Fruit fly (Drosophila melanogaster) whole organism, wandering third instar larva: Measurements from ENCODE around the gene CG6168.
A peak's percentile ranks its signal among the peaks of the same experiment; 100 is the strongest.

ENCODE experiments used
- Abd-B ChIP-seq: fragments of >200 bp; optimal IDR thresholded peaks from 2 replicates; lab custom pipeline; 2017; ENCODE audit warnings: missing biosample characterization, missing genetic modification characterization
- CG32264 ChIP-seq: fragments of 200-800 bp; sonication (Bioruptor generic); optimal IDR thresholded peaks from 2 replicates; lab custom pipeline; 2016; ENCODE audit warnings: missing biosample characterization, missing genetic modification characterization
- CG9705 ChIP-seq: fragments of 200-800 bp; sonication (Bioruptor generic); optimal IDR thresholded peaks from 2 replicates; lab custom pipeline; 2018; ENCODE audit warnings: missing biosample characterization, mild to moderate bottlenecking, missing genetic modification characterization
- CrebA ChIP-seq: fragments of 200-800 bp; sonication (Bioruptor generic); optimal IDR thresholded peaks from 2 replicates; lab custom pipeline; 2016; ENCODE audit warnings: missing biosample characterization, mild to moderate bottlenecking, missing genetic modification characterization, borderline replicate concordance
- Dfd ChIP-seq: fragments of >200 bp; optimal IDR thresholded peaks from 2 replicates; lab custom pipeline; 2017; ENCODE audit warnings: missing biosample characterization, missing genetic modification characterization
- Dif ChIP-seq: fragments of 200-275, 200-300 bp; sonication (Bioruptor generic); optimal IDR thresholded peaks from 2 replicates; lab custom pipeline; 2018; ENCODE audit warnings: missing biosample characterization, missing genetic modification characterization; ENCODE audit not compliant: partially characterized antibody
- GATAd ChIP-seq: sonication (Bioruptor generic); optimal IDR thresholded peaks from 2 replicates; lab custom pipeline; 2016; ENCODE audit warnings: missing biosample characterization, missing genetic modification characterization
- HLH106 ChIP-seq: fragments of 200-800 bp; optimal IDR thresholded peaks from 3 replicates; lab custom pipeline; 2019; ENCODE audit warnings: missing biosample characterization, mild to moderate bottlenecking, missing genetic modification characterization, moderate library complexity
- Hr78 ChIP-seq: fragments of >200 bp; optimal IDR thresholded peaks from 2 replicates; lab custom pipeline; 2017; ENCODE audit warnings: missing biosample characterization, missing genetic modification characterization
- Hr83 ChIP-seq: fragments of 200-300 bp; sonication (Bioruptor generic); optimal IDR thresholded peaks from 2 replicates; lab custom pipeline; 2016; ENCODE audit warnings: missing biosample characterization, mild to moderate bottlenecking, missing genetic modification characterization, moderate library complexity; ENCODE audit not compliant: poor library complexity, severe bottlenecking
- Jra ChIP-seq: sonication (Bioruptor generic); optimal IDR thresholded peaks from 2 replicates; lab custom pipeline; 2016; ENCODE audit warnings: missing biosample characterization, missing genetic modification characterization
- Mio ChIP-seq: sonication (Bioruptor generic); optimal IDR thresholded peaks from 2 replicates; lab custom pipeline; 2016; ENCODE audit warnings: missing biosample characterization, missing genetic modification characterization
- Myc ChIP-seq: fragments of >200 bp; optimal IDR thresholded peaks from 2 replicates; lab custom pipeline; 2017
- Rel ChIP-seq, 2 experiments: fragments of 200-800 bp; sonication (Bioruptor generic) in 1 of 2; optimal IDR thresholded peaks; 2 replicates in 1 of 2; 3 replicates in 1 of 2; lab custom pipeline; 2016 to 2019; ENCODE audit warnings: mild to moderate bottlenecking in 2 of 2, missing biosample characterization in 2 of 2, missing genetic modification characterization in 2 of 2, moderate library complexity in 1 of 2
- Vsx2 ChIP-seq: fragments of 200-300, 225-300 bp; sonication (Bioruptor generic); optimal IDR thresholded peaks from 2 replicates; lab custom pipeline; 2018; ENCODE audit warnings: missing biosample characterization, missing genetic modification characterization; ENCODE audit not compliant: partially characterized antibody
- brk ChIP-seq: fragments of 200-800 bp; sonication (Bioruptor generic); optimal IDR thresholded peaks from 2 replicates; lab custom pipeline; 2016; ENCODE audit warnings: missing biosample characterization, mild to moderate bottlenecking, missing genetic modification characterization
- dmrt93B ChIP-seq: fragments of 200-800 bp; sonication (Bioruptor generic); optimal IDR thresholded peaks from 2 replicates; lab custom pipeline; 2018; ENCODE audit warnings: missing biosample characterization, mild to moderate bottlenecking, missing genetic modification characterization
- dsf ChIP-seq: sonication (Bioruptor generic); optimal IDR thresholded peaks from 2 replicates; lab custom pipeline; 2016; ENCODE audit warnings: missing biosample characterization, missing genetic modification characterization, borderline replicate concordance
- ey ChIP-seq: fragments of 200-800 bp; sonication (Bioruptor generic); optimal IDR thresholded peaks from 2 replicates; lab custom pipeline; 2016; ENCODE audit warnings: missing biosample characterization, missing genetic modification characterization
- foxo ChIP-seq, 2 experiments: fragments of 200-800 bp; sonication (Bioruptor generic); optimal IDR thresholded peaks; 2 replicates in 1 of 2; 3 replicates in 1 of 2; lab custom pipeline; 2016 to 2017; ENCODE audit warnings: missing biosample characterization in 2 of 2, missing genetic modification characterization in 2 of 2
- fru ChIP-seq: fragments of 200-800 bp; sonication (Bioruptor generic); optimal IDR thresholded peaks from 3 replicates; lab custom pipeline; 2016; ENCODE audit warnings: missing biosample characterization, mild to moderate bottlenecking, missing genetic modification characterization
- jim ChIP-seq: fragments of 175-275, 200-325 bp; sonication (Bioruptor generic); optimal IDR thresholded peaks from 2 replicates; lab custom pipeline; 2016; ENCODE audit warnings: missing biosample characterization, mild to moderate bottlenecking, missing genetic modification characterization
- lola ChIP-seq: fragments of >200 bp; optimal IDR thresholded peaks from 2 replicates; lab custom pipeline; 2017; ENCODE audit warnings: missing biosample characterization, missing genetic modification characterization
- pan ChIP-seq: fragments of >200 bp; optimal IDR thresholded peaks from 2 replicates; lab custom pipeline; 2017
- rgr ChIP-seq: fragments of 200-800 bp; sonication (Bioruptor generic); optimal IDR thresholded peaks from 3 replicates; lab custom pipeline; 2016; ENCODE audit warnings: missing biosample characterization, mild to moderate bottlenecking, missing genetic modification characterization
- sage ChIP-seq: fragments of 200-800 bp; sonication (Bioruptor generic); optimal IDR thresholded peaks from 2 replicates; lab custom pipeline; 2016; ENCODE audit warnings: missing biosample characterization, mild to moderate bottlenecking, missing genetic modification characterization
- sv ChIP-seq: fragments of 200-800 bp; sonication (Bioruptor generic); optimal IDR thresholded peaks from 3 replicates; lab custom pipeline; 2016; ENCODE audit warnings: missing biosample characterization, missing genetic modification characterization
- tai ChIP-seq: sonication (Bioruptor generic); optimal IDR thresholded peaks from 2 replicates; lab custom pipeline; 2016; ENCODE audit warnings: missing biosample characterization, missing genetic modification characterization
- woc ChIP-seq: sonication (Bioruptor generic); optimal IDR thresholded peaks from 2 replicates; lab custom pipeline; 2016; ENCODE audit warnings: missing biosample characterization, mild to moderate bottlenecking, missing genetic modification characterization

CG6168 gene

dm6 chr3L:11345536-11345935 is 24.0 kb upstream of the CG6168 start:
- TF ChIP-seq CrebA (GFP tag; lab: Kevin White, UChicago) (no peak), sv (GFP tag; lab: Kevin White, UChicago) (no peak), Hr83 (no peak), pan (lab: Kevin White, UChicago) (no peak), Dfd (GFP tag; lab: Kevin White, UChicago) (no peak), Mio (GFP tag; lab: Kevin White, UChicago) (no peak), ey (GFP tag; lab: Kevin White, UChicago) (no peak), Vsx2 (GFP tag; lab: Kevin White, UChicago) (no peak), HLH106 (tag; lab: Kevin White, UChicago) (no peak), tai (GFP tag; lab: Kevin White, UChicago) (no peak), brk (no peak), jim (no peak), Jra (GFP tag; lab: Kevin White, UChicago) (no peak), lola (GFP tag; lab: Kevin White, UChicago) (no peak), Rel (GFP tag; optimal IDR thresholded peaks at IDR 0.05; lab: Kevin White, UChicago) (no peak), Rel (tag; optimal IDR thresholded peaks at IDR 0.05; lab: Kevin White, UChicago) (no peak), Dif (no peak), foxo (GFP tag; optimal IDR thresholded peaks at IDR 0.05; lab: Kevin White, UChicago) (no peak), woc (GFP tag; lab: Kevin White, UChicago) (no peak), rgr (GFP tag; lab: Kevin White, UChicago) (no peak)

dm6 chr3L:11344485-11345270 is 23.2 kb upstream of the CG6168 start:
- TF ChIP-seq Dif (no peak), Myc (lab: Kevin White, UChicago) (no peak), dmrt93B (GFP tag; lab: Kevin White, UChicago) (no peak)

DNA sequence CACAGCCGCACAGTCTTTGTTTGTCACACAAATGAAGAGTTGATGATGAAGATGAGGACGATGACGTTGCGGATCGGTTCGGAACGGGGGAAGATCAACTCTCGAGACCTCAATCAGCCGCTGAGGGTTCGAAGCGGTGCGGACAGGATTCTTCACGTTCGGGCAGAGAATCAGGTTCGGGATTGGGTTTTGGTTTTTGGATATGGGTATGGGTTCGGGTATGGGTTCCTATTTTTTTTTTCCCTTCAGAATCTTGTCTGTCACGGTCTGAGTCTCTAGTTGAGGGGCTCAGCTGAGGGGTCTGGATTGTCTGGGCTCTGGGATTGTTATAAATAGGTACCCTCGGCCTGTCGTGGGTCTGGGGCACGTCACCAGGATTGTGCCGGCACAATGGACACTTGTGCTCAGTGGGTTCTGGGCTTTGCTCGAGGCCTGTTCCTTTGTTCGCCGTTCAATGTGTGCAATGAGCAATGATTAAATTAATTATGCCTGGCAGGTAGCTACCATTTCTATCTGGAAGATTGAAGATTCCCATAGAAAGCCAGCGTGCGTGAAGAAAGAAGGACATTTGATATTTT is 22.2 kb upstream of the CG6168 start:
- no peak for TF ChIP-seq dmrt93B (GFP tag; lab: Kevin White, UChicago)
- TF ChIP-seq tai (GFP tag; lab: Kevin White, UChicago), result no peak
- TF ChIP-seq woc (GFP tag; lab: Kevin White, UChicago), result peak; percentile 21
- TF ChIP-seq, all 38 proteins: peak for 1

- no peak for TF ChIP-seq Abd-B (GFP tag; lab: Kevin White, UChicago)
- no peak for TF ChIP-seq Hr83
- TF ChIP-seq, all 38 proteins: peak for 0
Measured at dm6 chr3L:11342533-11343065, 21.1 kb upstream of the CG6168 start.

DNA sequence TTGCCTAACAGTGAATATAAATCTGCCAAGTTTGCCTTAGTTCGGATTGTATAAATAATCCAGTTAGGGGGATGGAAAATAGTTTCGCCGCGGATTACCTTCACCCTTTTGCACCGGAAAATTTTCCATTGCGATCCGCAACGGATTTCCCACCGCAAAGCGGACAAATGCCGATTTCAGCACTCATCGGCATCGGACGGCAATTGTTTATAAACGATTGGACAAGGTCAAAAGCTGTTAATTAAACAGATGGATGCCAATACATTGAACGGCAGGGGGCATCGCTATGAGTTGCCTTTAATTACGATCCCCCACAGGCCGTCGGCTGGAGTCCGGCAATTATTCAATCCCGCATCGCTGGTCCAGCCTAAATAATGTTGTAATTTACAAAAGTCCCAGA is 20.4 kb upstream of the CG6168 start:
- TF ChIP-seq fru (GFP tag; lab: Kevin White, UChicago) (no peak), HLH106 (tag; lab: Kevin White, UChicago) (no peak), lola (GFP tag; lab: Kevin White, UChicago) (no peak), CG9705 (GFP tag; lab: Kevin White, UChicago) (no peak), sage (GFP tag; lab: Kevin White, UChicago) (no peak), CG32264 (no peak)
- TF ChIP-seq, all 38 proteins: peak for 0

- TF ChIP-seq Jra (GFP tag; lab: Kevin White, UChicago), result no peak
- TF ChIP-seq Dif, result no peak
- no peak for TF ChIP-seq Hr78 (GFP tag; lab: Kevin White, UChicago)
- TF ChIP-seq GATAd, result no peak
- no peak for TF ChIP-seq ey (GFP tag; lab: Kevin White, UChicago)
- TF ChIP-seq dsf, result no peak
- TF ChIP-seq, all 38 proteins: peak for 0
Measured at dm6 chr3L:11339276-11339675, 17.8 kb upstream of the CG6168 start.
